Worm (Caenorhabditis elegans): ENCODE results near the gene ser-6.
A peak's percentile ranks its signal among the peaks of the same experiment; 100 is the strongest.

Gene ser-6

DNA sequence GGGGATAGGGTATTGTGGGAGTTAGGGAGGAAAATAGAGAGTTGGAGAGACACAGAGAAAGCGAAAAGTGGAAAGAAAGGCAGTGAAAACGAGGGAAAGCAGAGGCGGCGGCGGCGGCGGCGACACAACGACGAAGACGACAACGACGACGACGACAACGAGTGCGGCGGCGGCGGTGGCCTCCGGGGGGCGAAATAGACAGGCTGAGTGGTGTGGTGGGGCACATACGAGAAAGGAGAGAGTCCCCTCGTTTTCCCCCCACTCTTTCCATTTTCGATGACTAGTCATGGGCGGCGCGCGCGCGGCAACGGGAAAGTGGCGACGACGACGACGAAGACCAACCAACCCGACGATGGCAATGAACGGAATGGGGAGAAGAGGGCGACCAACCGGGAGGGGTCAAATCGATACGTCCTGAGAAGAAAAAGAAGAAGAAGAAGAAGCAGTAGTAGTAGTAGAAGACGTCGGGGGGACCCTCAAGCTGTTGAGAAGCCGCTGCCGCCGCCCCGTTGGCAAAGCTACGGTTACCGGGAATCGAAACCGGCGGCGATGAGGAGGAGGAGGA, 38.8 kb downstream of the ser-6 start (continued):
- TF ChIP-seq syd-9 (tag; optimal IDR thresholded peaks at IDR 0.05) = peak; percentile 40
- TF ChIP-seq elt-2 (tag; optimal IDR thresholded peaks at IDR 0.05) = peak; percentile 5
- TF ChIP-seq nfya-1 (tag; optimal IDR thresholded peaks at IDR 0.05) = peak; percentile 43
- no peak for TF ChIP-seq gmeb-2 (tag; optimal IDR thresholded peaks at IDR 0.05)
- TF ChIP-seq ceh-45 (GFP tag; IDR thresholded peaks at IDR 0.05) = no peak
- peak; percentile 37 for TF ChIP-seq dmd-4 (tag; optimal IDR thresholded peaks at IDR 0.05; ENCODE audit: borderline replicate concordance)
- TF ChIP-seq sdc-2 (tag; optimal IDR thresholded peaks at IDR 0.05) = peak; percentile 44
- TF ChIP-seq pax-1 (tag; optimal IDR thresholded peaks at IDR 0.05) = no peak
- TF ChIP-seq nhr-11 (tag; optimal IDR thresholded peaks at IDR 0.05) = no peak

ce11 chrIV:3001500-3001899, 41.6 kb downstream of the ser-6 start:
- no peak for TF ChIP-seq hlh-30 (tag; optimal IDR thresholded peaks at IDR 0.05; ENCODE audit: insufficient read depth)
- TF ChIP-seq ama-1 (optimal IDR thresholded peaks at IDR 0.05) = no peak

ce11 chrIV:3002807-3003206, 42.9 kb downstream of the ser-6 start:
- TF ChIP-seq fkh-6 (tag; optimal IDR thresholded peaks at IDR 0.05) = no peak
- TF ChIP-seq unc-42 (tag; optimal IDR thresholded peaks at IDR 0.05) = no peak
- TF ChIP-seq hlh-6 (tag; optimal IDR thresholded peaks at IDR 0.05) = no peak
- no peak for TF ChIP-seq lin-11 (tag; optimal IDR thresholded peaks at IDR 0.05)
- TF ChIP-seq sox-2 (GFP tag; IDR thresholded peaks at IDR 0.05) = no peak
- TF ChIP-seq odd-2 (tag; optimal IDR thresholded peaks at IDR 0.05) = no peak
- TF ChIP-seq ceh-18 (tag; optimal IDR thresholded peaks at IDR 0.05) = no peak
- no peak for TF ChIP-seq nhr-11 (tag; optimal IDR thresholded peaks at IDR 0.05)
- TF ChIP-seq ceh-45 (GFP tag; IDR thresholded peaks at IDR 0.05) = no peak
- TF ChIP-seq gmeb-2 (tag; optimal IDR thresholded peaks at IDR 0.05) = no peak
- no peak for TF ChIP-seq pha-4 (tag; optimal IDR thresholded peaks at IDR 0.05)
- no peak for TF ChIP-seq pros-1 (tag; optimal IDR thresholded peaks at IDR 0.05)
- no peak for TF ChIP-seq tbx-2 (tag; optimal IDR thresholded peaks at IDR 0.05)
- no peak for TF ChIP-seq ama-1 (optimal IDR thresholded peaks at IDR 0.05)
- no peak for TF ChIP-seq hlh-13 (GFP tag; optimal IDR thresholded peaks at IDR 0.05)
- TF ChIP-seq ceh-48 (tag; optimal IDR thresholded peaks at IDR 0.05) = no peak
- TF ChIP-seq mec-3 (tag; optimal IDR thresholded peaks at IDR 0.05; ENCODE audit: borderline replicate concordance) = no peak
- TF ChIP-seq elt-2 (tag; optimal IDR thresholded peaks at IDR 0.05) = no peak
- TF ChIP-seq pat-9 (tag; optimal IDR thresholded peaks at IDR 0.05) = no peak

DNA sequence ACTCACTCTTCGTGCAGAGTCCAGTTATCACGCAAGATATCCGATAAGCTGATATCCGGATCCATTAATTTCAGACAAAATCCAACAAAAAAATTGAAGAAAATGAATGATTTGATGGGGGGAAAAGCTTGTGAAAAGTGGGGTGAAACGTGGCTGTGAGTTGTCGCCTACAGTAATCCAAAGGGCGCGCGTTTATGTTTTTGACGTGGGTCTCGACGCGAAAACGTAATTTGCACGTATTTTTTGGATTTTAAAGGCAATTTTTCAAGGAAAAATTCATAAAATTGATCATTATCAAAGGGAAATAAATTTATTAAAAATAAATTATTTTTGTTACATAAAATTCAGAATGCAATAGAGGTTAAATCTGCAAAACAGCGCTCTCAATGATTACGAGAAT, 48.9 kb downstream of the ser-6 start, which contains the start of gene Y54G2A.73:
TSS of gene Y54G2A.73 (minus strand) at position 65 of the 400 bp plus-strand sequence.
- TF ChIP-seq fkh-10 (GFP tag; optimal IDR thresholded peaks at IDR 0.05) (no peak), ceh-6 (GFP tag; optimal IDR thresholded peaks at IDR 0.05) (no peak), madf-2 (tag; optimal IDR thresholded peaks at IDR 0.05) (no peak), ceh-2 (tag; optimal IDR thresholded peaks at IDR 0.05) (no peak), zip-5 (tag; optimal IDR thresholded peaks at IDR 0.05) (no peak), ceh-34 (tag; optimal IDR thresholded peaks at IDR 0.05) (no peak), C08G9.2 (tag; optimal IDR thresholded peaks at IDR 0.05) (no peak), C38D4.7 (GFP tag; optimal IDR thresholded peaks at IDR 0.05) (no peak), dve-1 (tag; optimal IDR thresholded peaks at IDR 0.05) (no peak)

DNA sequence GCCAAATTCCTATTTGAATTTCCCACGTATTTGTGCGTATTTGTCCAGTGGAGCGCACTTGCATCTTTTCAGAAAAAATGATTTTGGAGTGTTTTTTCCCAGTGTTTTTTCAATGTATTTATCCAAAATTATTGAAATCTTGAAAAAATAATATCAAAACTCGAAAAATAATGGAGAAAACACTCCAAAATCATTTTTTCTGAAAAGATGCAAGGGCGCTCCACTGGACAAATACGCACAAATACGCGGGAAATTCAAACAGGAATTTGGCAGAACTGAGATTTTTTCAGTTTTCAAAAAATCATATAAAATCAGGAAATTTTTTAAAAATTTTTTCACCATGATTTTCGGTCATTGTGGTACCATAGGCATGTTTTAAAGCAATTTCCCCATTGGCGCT, 51.7 kb downstream of the ser-6 start:
- TF ChIP-seq rnt-1 (tag; optimal IDR thresholded peaks at IDR 0.05) (no peak), K02D7.2 (tag; optimal IDR thresholded peaks at IDR 0.05) (no peak), npax-4 (tag; optimal IDR thresholded peaks at IDR 0.05) (no peak), tbx-2 (tag; optimal IDR thresholded peaks at IDR 0.05) (no peak), pat-9 (tag; optimal IDR thresholded peaks at IDR 0.05) (no peak), odd-2 (tag; optimal IDR thresholded peaks at IDR 0.05) (no peak), ceh-24 (tag; optimal IDR thresholded peaks at IDR 0.05) (no peak), pag-3 (tag; optimal IDR thresholded peaks at IDR 0.05; ENCODE audit: borderline replicate concordance) (no peak), ref-2 (tag; optimal IDR thresholded peaks at IDR 0.05) (no peak), fax-1 (tag; optimal IDR thresholded peaks at IDR 0.05) (no peak)

All from whole organism, late embryonic.